Fruit fly (Drosophila melanogaster): Measurements from ENCODE around the gene CG15258.

CG15258 gene

DNA sequence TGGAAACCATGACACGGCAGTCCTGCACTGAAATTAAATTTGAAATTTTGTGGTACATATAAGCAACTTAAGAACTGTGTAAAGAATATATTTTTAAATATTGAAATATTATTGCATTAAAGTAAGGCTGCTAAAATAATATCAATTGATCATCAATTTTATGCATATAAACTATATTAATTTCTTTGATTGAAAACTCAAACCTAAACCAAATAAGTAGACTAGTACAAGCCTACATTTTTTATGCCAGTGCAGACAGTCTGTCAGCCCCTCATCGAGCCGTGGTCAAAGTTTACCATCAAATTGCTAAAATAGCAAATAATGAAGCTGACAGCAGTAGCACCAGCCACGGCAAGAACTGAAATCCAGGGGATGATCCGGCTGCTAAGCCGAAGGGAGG lies 8.6 kb upstream of the CG15258 start (continued):
- no peak for TF ChIP-seq en (GFP tag; optimal IDR thresholded peaks at IDR 0.05)
- TF ChIP-seq Myb (GFP tag; optimal IDR thresholded peaks at IDR 0.05) = no peak
- TF ChIP-seq CG9797 (GFP tag; optimal IDR thresholded peaks at IDR 0.05) = no peak
- TF ChIP-seq CG7556 (GFP tag; optimal IDR thresholded peaks at IDR 0.05) = peak; percentile 22
- TF ChIP-seq chn (GFP tag; optimal IDR thresholded peaks at IDR 0.05) = no peak
- TF ChIP-seq Sry-δ (GFP tag; optimal IDR thresholded peaks at IDR 0.05) = no peak
- no peak for TF ChIP-seq p53 (GFP tag; optimal IDR thresholded peaks at IDR 0.05)
- no peak for TF ChIP-seq CG17328 (GFP tag; IDR thresholded peaks at IDR 0.05)
- TF ChIP-seq Dad (GFP tag; optimal IDR thresholded peaks at IDR 0.05) = no peak
- TF ChIP-seq Taf1 (GFP tag; IDR thresholded peaks at IDR 0.05) = no peak

DNA sequence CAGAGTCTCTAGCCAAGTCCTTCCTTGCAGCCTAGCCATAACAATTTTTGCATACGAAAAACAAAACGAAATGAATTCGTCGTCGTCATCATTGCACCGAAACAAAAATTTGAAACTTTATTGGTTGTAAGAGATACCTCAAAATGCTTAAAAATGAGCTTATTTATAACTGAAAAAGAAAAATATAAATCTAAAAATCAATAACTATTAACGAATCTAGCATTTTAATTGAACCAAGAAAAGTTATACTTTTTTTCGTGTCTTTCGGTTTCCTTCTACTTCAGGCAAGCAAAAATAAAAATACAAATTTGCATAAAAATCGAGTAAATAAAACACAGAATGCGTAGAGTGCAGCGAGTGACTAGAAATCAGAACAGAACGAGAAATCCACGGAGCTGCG lies 6.2 kb upstream of the CG15258 start:
- TF ChIP-seq scrt (GFP tag; optimal IDR thresholded peaks at IDR 0.05) (no peak), CG7839 (tag; optimal IDR thresholded peaks at IDR 0.05) (no peak), gce (GFP tag; IDR thresholded peaks at IDR 0.05) (no peak), CG13287 (GFP tag; IDR thresholded peaks at IDR 0.05; ENCODE audit: partially characterized antibody) (no peak), MTF-1 (GFP tag; optimal IDR thresholded peaks at IDR 0.05; ENCODE audit: borderline replicate concordance) (no peak), CG3995 (GFP tag; optimal IDR thresholded peaks at IDR 0.05) (no peak), CkIIα-i1 (GFP tag; IDR thresholded peaks at IDR 0.05) (no peak), CG10431 (GFP tag; optimal IDR thresholded peaks at IDR 0.05) (no peak), yki (optimal IDR thresholded peaks at IDR 0.05) (no peak), CG34224 (GFP tag; IDR thresholded peaks at IDR 0.05; ENCODE audit: partially characterized antibody) (no peak), gem (tag; optimal IDR thresholded peaks at IDR 0.05) (no peak), knrl (GFP tag; IDR thresholded peaks at IDR 0.05; ENCODE audit: partially characterized antibody) (no peak), Stat92E (GFP tag; optimal IDR thresholded peaks at IDR 0.05) (no peak)

dm6 chr2L:15364026-15364425 lies 2.6 kb upstream of the CG15258 start:
- TF ChIP-seq lbe (GFP tag; optimal IDR thresholded peaks at IDR 0.05) (peak; percentile 27), CG3847 (GFP tag; IDR thresholded peaks at IDR 0.05) (no peak), Xbp1 (GFP tag; optimal IDR thresholded peaks at IDR 0.05) (no peak)

dm6 chr2L:15358516-15358915 lies 2.9 kb downstream of the CG15258 start:
- TF ChIP-seq run (tag; optimal IDR thresholded peaks at IDR 0.05) = no peak
- no peak for TF ChIP-seq wek (GFP tag; optimal IDR thresholded peaks at IDR 0.05)
- TF ChIP-seq CG14050 (GFP tag; IDR thresholded peaks at IDR 0.05) = no peak
- TF ChIP-seq sc (optimal IDR thresholded peaks at IDR 0.05) = no peak
- no peak for TF ChIP-seq sc (GFP tag; optimal IDR thresholded peaks at IDR 0.05)
- no peak for TF ChIP-seq HHEX (GFP tag; optimal IDR thresholded peaks at IDR 0.05)
- no peak for TF ChIP-seq eve (GFP tag; optimal IDR thresholded peaks at IDR 0.05)
- no peak for TF ChIP-seq CG6854 (GFP tag; optimal IDR thresholded peaks at IDR 0.05)
- no peak for TF ChIP-seq CG15514 (GFP tag; optimal IDR thresholded peaks at IDR 0.05)

dm6 chr2L:15350882-15351281 lies 10.5 kb downstream of the CG15258 start:
- no peak for TF ChIP-seq lmd (GFP tag; IDR thresholded peaks at IDR 0.05)
- TF ChIP-seq Pdp1 (GFP tag; optimal IDR thresholded peaks at IDR 0.05) = peak in 1 of 2 experiments; percentile 79
